Worm (Caenorhabditis elegans): ENCODE measurements around the gene F10A3.11.

Gene F10A3.11

ce11 chrV:16142371-16142770, 20.1 kb upstream of the F10A3.11 start, which contains the start of gene fbxa-18:
TSS of gene fbxa-18 (plus strand) at chrV:16142671.
- no peak for TF ChIP-seq hlh-6 (tag; optimal IDR thresholded peaks at IDR 0.05)
- no peak for TF ChIP-seq pax-1 (tag; optimal IDR thresholded peaks at IDR 0.05)
- no peak for TF ChIP-seq fax-1 (tag; optimal IDR thresholded peaks at IDR 0.05)
- TF ChIP-seq npax-4 (tag; optimal IDR thresholded peaks at IDR 0.05), result no peak
- TF ChIP-seq hlh-30 (tag; optimal IDR thresholded peaks at IDR 0.05; ENCODE audit: insufficient read depth), result no peak
- TF ChIP-seq ceh-22 (tag; optimal IDR thresholded peaks at IDR 0.05), result no peak
- TF ChIP-seq fkh-6 (tag; optimal IDR thresholded peaks at IDR 0.05), result no peak
- no peak for TF ChIP-seq ceh-48 (tag; optimal IDR thresholded peaks at IDR 0.05)

- TF ChIP-seq unc-86 (tag; optimal IDR thresholded peaks at IDR 0.05), result no peak
- no peak for TF ChIP-seq ceh-6 (GFP tag; optimal IDR thresholded peaks at IDR 0.05)
- no peak for TF ChIP-seq ceh-48 (tag; optimal IDR thresholded peaks at IDR 0.05)
- no peak for TF ChIP-seq hlh-8 (tag; optimal IDR thresholded peaks at IDR 0.05)
- no peak for TF ChIP-seq hlh-30 (tag; optimal IDR thresholded peaks at IDR 0.05; ENCODE audit: insufficient read depth)
- no peak for TF ChIP-seq nhr-11 (tag; optimal IDR thresholded peaks at IDR 0.05)
- TF ChIP-seq fkh-10 (GFP tag; optimal IDR thresholded peaks at IDR 0.05), result no peak
- no peak for TF ChIP-seq sox-2 (GFP tag; IDR thresholded peaks at IDR 0.05)
- no peak for TF ChIP-seq madf-2 (tag; optimal IDR thresholded peaks at IDR 0.05)
- no peak for TF ChIP-seq nfya-1 (tag; optimal IDR thresholded peaks at IDR 0.05)
- no peak for TF ChIP-seq hlh-15 (tag; optimal IDR thresholded peaks at IDR 0.05)
- no peak for TF ChIP-seq rnt-1 (tag; optimal IDR thresholded peaks at IDR 0.05)
- TF ChIP-seq odd-2 (tag; optimal IDR thresholded peaks at IDR 0.05), result no peak
- TF ChIP-seq T23F11.4 (GFP tag; optimal IDR thresholded peaks at IDR 0.05), result no peak
- TF ChIP-seq ahr-1 (tag; optimal IDR thresholded peaks at IDR 0.05), result no peak
- no peak for TF ChIP-seq ceh-31 (tag; optimal IDR thresholded peaks at IDR 0.05)
Observed at ce11 chrV:16143066-16143581, 19.4 kb upstream of the F10A3.11 start, which contains the start of gene fbxa-88. TSS of gene fbxa-88 (minus strand) at chrV:16143116.

ce11 chrV:16145009-16145408, 17.5 kb upstream of the F10A3.11 start:
- TF ChIP-seq ceh-18 (tag; optimal IDR thresholded peaks at IDR 0.05) (no peak), ceh-19 (GFP tag; optimal IDR thresholded peaks at IDR 0.05) (no peak), pat-9 (tag; optimal IDR thresholded peaks at IDR 0.05) (no peak), C38D4.7 (GFP tag; optimal IDR thresholded peaks at IDR 0.05) (no peak), pha-4 (tag; optimal IDR thresholded peaks at IDR 0.05) (no peak), ets-4 (tag; optimal IDR thresholded peaks at IDR 0.05) (no peak), hlh-15 (tag; optimal IDR thresholded peaks at IDR 0.05) (no peak), ttx-3 (tag; optimal IDR thresholded peaks at IDR 0.05) (no peak), npax-4 (tag; optimal IDR thresholded peaks at IDR 0.05) (no peak), ceh-22 (tag; optimal IDR thresholded peaks at IDR 0.05) (no peak), ceh-31 (tag; optimal IDR thresholded peaks at IDR 0.05) (no peak), che-1 (tag; optimal IDR thresholded peaks at IDR 0.05) (no peak)

ce11 chrV:16148805-16149204, 13.7 kb upstream of the F10A3.11 start, which contains the start of gene F10A3.4:
TSS of gene F10A3.4 (plus strand) at chrV:16149105.
- TF ChIP-seq ceh-48 (tag; optimal IDR thresholded peaks at IDR 0.05) (no peak), syd-9 (tag; optimal IDR thresholded peaks at IDR 0.05) (no peak), ets-4 (tag; optimal IDR thresholded peaks at IDR 0.05) (no peak), ztf-16 (tag; optimal IDR thresholded peaks at IDR 0.05) (no peak), hlh-8 (tag; optimal IDR thresholded peaks at IDR 0.05) (no peak), fkh-10 (GFP tag; optimal IDR thresholded peaks at IDR 0.05) (no peak), tbx-2 (tag; optimal IDR thresholded peaks at IDR 0.05) (no peak), zip-5 (tag; optimal IDR thresholded peaks at IDR 0.05) (no peak), pha-2 (tag; optimal IDR thresholded peaks at IDR 0.05) (no peak)

ce11 chrV:16153375-16153774, 9.1 kb upstream of the F10A3.11 start, which contains the start of gene str-254:
TSS of gene str-254 (minus strand) at chrV:16153475.
- TF ChIP-seq K09A11.1 (tag; optimal IDR thresholded peaks at IDR 0.05; ENCODE audit: insufficient read depth) (no peak), fax-1 (tag; optimal IDR thresholded peaks at IDR 0.05) (no peak), ceh-9 (tag; optimal IDR thresholded peaks at IDR 0.05) (no peak), ttx-3 (tag; optimal IDR thresholded peaks at IDR 0.05) (no peak), gmeb-2 (tag; optimal IDR thresholded peaks at IDR 0.05) (no peak), unc-86 (tag; optimal IDR thresholded peaks at IDR 0.05) (no peak), ets-4 (tag; optimal IDR thresholded peaks at IDR 0.05) (no peak)
